Worm (Caenorhabditis elegans) whole organism, dauer: Measurements from ENCODE around the gene Y71H2AM.11.
"Not testable (repeated sequence)": the region's sequence is repeated elsewhere in the genome, so short reads cannot be mapped to it uniquely, and the experiment has no call there.

ENCODE experiments used
- unc-62 ChIP-seq: sonication (generic microtip); optimal IDR thresholded peaks from 2 replicates; lab custom pipeline; 2017; ENCODE audit warnings: missing biosample characterization, missing genetic modification reagents, missing genetic modification characterization

Gene Y71H2AM.11

DNA sequence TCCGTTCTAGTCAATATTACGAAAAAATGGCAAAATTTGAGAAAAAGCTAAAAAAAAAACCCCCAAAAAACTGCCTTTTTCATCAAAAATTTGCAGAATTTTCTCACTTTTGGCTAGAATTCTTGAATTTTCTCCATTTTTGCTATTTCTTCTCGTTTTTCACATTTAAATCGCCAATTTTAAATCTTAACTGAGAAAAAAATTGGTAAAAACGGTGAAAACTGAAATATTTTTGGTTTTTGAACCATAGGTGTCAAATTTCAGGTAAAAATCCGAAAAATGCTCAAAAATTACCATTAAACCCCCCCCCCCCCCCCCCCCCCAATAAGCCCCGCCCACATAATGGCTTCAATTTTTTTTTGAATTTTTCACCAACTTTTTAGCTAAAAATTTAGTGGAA, 25.5 kb downstream of the Y71H2AM.11 start, which contains the start of gene cox-6B:
Gene cox-6B (plus strand): TSS at position 301 of the 400 bp plus-strand sequence.
- not testable (repeated sequence) for TF ChIP-seq unc-62 (GFP tag; lab: Kevin White, UChicago)

DNA sequence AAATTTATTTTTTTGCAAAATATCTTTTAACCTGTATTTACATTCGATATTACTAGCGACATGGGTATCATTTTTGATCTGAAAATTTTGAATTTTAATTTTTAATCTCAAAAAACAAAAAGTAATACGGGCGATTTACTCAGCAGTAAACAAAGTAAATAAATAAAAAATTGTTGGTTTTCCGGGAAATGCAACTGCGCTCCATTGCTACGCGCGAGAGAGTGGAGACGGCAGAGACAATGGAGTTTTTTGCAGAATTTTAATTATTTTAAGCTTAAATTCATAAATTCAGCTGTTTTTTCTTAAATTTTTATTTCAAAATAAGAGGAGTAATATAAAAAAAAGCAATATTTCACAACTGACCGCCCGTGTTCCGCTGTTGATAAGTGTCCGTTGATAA, 26.2 kb downstream of the Y71H2AM.11 start, which contains the start of gene slc-30A9:
Gene slc-30A9 (minus strand): TSS at position 78 of the 400 bp plus-strand sequence.
- no peak for TF ChIP-seq unc-62 (GFP tag; lab: Kevin White, UChicago)

DNA sequence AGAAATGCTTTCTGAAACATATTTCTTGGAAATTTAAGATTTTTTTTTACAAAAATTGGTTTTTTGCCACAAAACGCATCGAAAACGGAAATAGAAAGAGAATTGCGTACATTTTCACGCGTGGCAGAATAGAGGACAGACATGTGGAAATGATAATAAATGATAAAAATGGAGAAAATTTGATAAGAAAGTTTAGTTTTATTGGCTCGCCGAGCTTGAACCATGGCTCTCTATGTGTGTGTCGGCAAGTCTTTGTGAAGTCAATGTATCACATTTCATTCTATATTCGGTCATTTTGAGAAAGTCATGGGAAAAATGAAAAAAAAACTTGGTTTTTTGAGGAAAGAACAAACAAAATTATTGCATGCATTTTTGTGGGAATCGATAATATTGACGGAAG, 37.5 kb downstream of the Y71H2AM.11 start:
- TF ChIP-seq unc-62 (GFP tag; lab: Kevin White, UChicago), result no peak

DNA sequence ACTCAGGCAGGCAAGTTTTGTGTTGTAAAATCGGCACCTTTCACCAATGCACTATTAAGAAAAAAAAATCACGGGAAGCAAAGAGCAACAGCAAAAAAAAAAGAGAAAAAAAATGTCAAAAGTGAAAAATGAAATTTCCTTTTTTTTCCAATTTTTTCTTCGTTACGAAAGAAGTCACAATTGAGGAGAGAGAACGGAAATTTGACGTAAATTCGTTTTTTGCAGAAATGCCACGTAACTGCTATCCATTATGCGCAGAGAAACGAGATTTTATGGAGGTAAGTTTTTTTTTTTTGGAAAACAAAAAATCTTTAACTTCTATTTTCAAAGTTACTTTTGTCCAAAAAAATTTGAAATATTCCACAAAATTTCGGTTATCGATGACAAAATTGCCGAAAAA, 38.2 kb downstream of the Y71H2AM.11 start:
- TF ChIP-seq unc-62 (GFP tag; lab: Kevin White, UChicago), result no peak

DNA sequence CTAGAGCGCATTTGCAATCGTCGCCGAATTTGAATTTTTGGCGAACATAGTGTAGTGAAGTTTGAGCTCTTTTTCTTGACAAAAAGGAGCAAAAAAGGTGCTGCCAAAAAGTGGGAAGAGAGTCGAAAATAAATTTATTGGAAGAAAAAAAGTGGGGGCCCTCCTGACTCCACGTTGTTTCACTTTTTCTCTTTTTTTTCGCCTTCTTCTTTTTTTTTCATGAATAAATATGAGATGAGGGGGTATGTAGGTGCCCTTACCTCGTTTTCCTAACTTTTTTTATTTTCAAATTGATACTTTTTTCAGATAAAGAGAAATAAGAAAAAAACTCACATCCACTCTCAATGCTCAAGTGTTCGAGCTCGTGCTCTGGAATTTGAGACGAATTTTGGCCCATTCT, 38.8 kb downstream of the Y71H2AM.11 start, which contains the start of the genes Y71H2AL.2, Y71H2AL.4 and pbo-1:
Gene Y71H2AL.2 (plus strand): TSS at position 301 of the 400 bp plus-strand sequence.
Gene Y71H2AL.4 (plus strand): TSS at position 345 of the 400 bp plus-strand sequence.
Gene pbo-1 (minus strand): TSS at position 400 of the 400 bp plus-strand sequence.
- TF ChIP-seq unc-62 (GFP tag; lab: Kevin White, UChicago), result no peak

DNA sequence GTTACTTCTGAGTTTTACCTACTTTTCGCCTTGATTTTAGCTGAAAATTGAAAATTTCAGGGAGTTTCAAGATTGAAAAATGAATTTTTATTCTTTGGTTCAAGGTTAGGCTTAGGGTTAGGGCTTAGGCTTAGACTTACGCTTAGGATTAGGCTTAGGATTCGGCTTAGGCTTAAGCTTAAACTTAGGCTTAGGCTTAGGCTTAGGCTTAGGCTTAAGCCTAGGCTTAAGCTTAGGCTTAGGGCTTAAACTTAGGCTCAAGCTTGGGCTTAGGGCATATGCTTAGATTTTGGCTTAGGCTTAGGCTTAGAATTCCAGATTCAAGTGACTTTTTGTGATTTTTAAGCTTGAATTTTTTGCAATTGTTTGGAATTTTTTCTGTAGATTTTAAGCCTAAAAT, 41.5 kb downstream of the Y71H2AM.11 start:
- TF ChIP-seq unc-62 (GFP tag; lab: Kevin White, UChicago), result no peak

DNA sequence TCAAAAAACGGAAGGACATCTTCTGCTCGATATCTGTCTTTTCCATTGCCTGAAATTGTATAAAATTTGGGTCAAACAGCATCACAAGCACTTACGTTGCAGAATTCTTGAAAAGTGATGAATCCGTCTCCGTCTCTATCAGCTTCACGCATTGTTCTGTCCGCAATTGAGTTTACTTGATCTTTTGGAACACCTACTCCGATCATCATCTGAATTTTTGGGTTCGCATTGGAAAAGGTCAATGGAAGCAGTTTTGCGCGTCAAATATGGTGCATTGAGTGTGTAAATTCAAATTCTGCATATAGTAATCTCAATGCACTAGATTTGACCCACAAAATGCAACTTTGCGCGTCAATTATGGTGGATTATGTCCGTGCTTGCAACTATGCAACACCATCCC, 43.3 kb downstream of the Y71H2AM.11 start:
- no peak for TF ChIP-seq unc-62 (GFP tag; lab: Kevin White, UChicago)

DNA sequence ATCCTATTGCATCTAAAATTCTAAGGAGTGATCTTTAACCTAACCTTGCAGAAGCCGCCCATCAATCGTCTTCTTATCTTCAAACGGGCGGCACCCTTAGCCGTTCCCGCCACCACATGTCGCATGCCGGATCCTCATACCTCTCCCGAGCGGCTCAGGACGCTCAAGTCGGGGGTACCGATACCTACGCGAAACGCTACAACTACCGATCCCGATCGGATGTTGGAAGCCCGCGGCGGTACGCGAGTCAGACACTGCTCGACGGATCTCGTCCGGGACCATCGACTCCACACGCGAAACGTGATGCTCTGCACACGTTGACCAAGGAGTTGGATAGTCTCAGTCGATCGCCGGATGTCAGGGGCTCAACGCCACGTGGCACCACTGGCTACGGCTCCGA, 45.5 kb downstream of the Y71H2AM.11 start:
- no peak for TF ChIP-seq unc-62 (GFP tag; lab: Kevin White, UChicago)

DNA sequence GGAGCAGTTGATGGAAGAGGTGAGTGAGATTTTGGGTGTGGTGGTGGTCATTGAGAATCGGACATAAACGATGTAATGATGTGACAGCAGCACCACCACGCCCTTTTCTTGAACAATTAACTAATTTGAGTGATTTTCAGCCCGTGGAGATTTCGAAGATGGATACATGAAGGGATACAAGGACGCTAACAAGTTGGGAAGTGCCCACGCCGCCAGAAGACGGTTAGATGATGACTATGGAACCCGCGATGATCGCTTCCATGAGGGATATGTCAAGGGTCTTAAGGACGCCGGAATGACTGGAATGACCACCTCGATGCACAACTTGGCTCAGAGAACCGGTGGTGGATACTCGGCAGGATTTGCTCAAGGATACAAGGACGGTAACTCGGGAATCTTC, 46.9 kb downstream of the Y71H2AM.11 start:
- TF ChIP-seq unc-62 (GFP tag; lab: Kevin White, UChicago), result no peak

DNA sequence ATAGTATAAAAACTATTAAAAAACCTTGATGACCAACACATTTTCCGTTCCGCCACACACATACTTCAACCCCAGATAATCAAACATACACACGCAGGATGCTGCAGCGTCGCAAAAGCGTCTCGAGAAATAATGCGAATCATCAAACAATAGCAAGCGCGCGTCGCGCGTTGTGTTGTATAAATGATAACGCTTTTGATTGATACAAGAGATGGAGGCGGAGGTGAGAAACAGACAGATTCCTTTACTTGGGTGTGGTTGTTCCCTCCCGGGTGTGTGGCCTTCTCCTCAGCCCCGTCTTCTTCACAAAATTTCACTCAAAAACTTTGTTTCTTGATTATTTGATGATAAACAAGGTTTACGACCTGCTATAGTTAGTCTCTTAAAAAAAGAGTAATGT, 48.8 kb downstream of the Y71H2AM.11 start:
- TF ChIP-seq unc-62 (GFP tag; lab: Kevin White, UChicago), result no peak

DNA sequence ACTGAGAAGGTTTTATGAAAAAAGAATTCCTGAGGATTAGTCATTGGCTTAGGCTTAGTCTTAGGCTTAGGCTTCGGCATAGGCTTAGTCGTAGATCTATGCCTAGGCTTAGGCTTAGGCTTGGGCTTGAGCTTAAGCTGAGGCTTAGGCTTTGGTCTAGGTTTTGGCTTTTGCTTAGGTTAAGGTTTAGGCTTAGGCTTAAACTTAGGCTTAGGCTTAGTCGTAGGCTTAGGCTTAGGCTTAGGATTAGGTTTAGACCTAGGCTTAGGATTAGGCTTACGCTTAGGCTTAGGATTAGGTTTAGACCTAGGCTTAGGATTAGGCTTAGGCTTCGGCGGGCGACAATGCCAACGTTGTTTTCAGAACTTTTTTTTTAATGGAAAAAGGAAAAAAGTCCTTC, 49.4 kb downstream of the Y71H2AM.11 start:
- TF ChIP-seq unc-62 (GFP tag; lab: Kevin White, UChicago), result no peak
